Worm (Caenorhabditis elegans) whole organism, mixed stage, embryonic: ENCODE measurements around the gene sqd-1.
"Not testable (repeated sequence)": the region's sequence is repeated elsewhere in the genome, so short reads cannot be mapped to it uniquely, and the experiment has no call there.

Experiments used
- M03D4.4 ChIP-seq: sonication (generic microtip); optimal IDR thresholded peaks from 2 replicates; lab custom pipeline; 2017; ENCODE audit warnings: mild to moderate bottlenecking, missing genetic modification characterization, missing compliant biosample characterization
- ceh-43 ChIP-seq: fragments of 200-800 bp; sonication (Bioruptor generic); optimal IDR thresholded peaks from 2 replicates; lab custom pipeline; 2018; ENCODE audit warnings: mild to moderate bottlenecking, missing genetic modification characterization, moderate library complexity, missing compliant biosample characterization
- lin-13 ChIP-seq: fragments of 150-350 bp; optimal IDR thresholded peaks from 2 replicates; lab custom pipeline; 2014; ENCODE audit warnings: missing biosample characterization, missing genetic modification characterization
- lsy-2 ChIP-seq: fragments of 150-350 bp; optimal IDR thresholded peaks from 2 replicates; lab custom pipeline; 2014; ENCODE audit warnings: missing biosample characterization, missing genetic modification characterization
- mls-2 ChIP-seq: sonication (generic microtip); optimal IDR thresholded peaks from 2 replicates; lab custom pipeline; 2016; ENCODE audit warnings: mild to moderate bottlenecking, missing genetic modification characterization, moderate library complexity, missing compliant biosample characterization
- nhr-12 ChIP-seq: fragments of 150-350 bp; optimal IDR thresholded peaks from 2 replicates; lab custom pipeline; 2014; ENCODE audit warnings: missing biosample characterization, missing genetic modification characterization
- nhr-28 ChIP-seq: fragments of 150-350 bp; optimal IDR thresholded peaks from 2 replicates; lab custom pipeline; 2014; ENCODE audit warnings: missing biosample characterization, missing genetic modification characterization
- snpc-4 ChIP-seq: fragments of 150-350 bp; optimal IDR thresholded peaks from 2 replicates; lab custom pipeline; 2014; ENCODE audit warnings: missing biosample characterization, missing genetic modification characterization

DNA sequence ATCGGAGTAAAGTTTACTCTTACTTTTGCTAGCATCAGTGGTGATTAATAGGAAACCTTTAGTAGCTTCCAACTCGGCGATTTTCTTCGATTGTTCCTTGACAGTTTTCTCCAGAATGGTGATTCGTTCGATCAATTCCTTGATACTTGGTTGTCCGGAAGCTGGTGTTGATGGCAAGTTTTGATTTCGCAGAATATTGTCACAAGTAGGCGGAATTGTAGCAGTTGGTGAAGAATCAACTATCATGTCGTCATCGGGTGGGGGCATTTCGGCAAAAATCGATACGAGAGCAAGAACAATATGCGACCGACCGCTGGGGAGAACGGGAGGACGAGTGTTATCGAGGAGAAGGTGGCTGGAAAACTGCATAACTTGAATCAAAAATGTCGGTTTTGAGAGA is 23.2 kb downstream of the sqd-1 start, which contains the start of gene Y73B6BL.289:
- TF ChIP-seq lsy-2 (tag; lab: Kevin White, UChicago); snpc-4; ceh-43 (GFP tag; lab: Kevin White, UChicago); mls-2 (tag; lab: Kevin White, UChicago); lin-13 (tag; lab: Kevin White, UChicago); nhr-28 (tag; lab: Kevin White, UChicago); M03D4.4 (tag; lab: Kevin White, UChicago); nhr-12 (tag; lab: Kevin White, UChicago): not testable (repeated sequence)
